Fruit fly (Drosophila melanogaster) whole organism: ENCODE results near the gene CG5506.

Source experiments
- CG8478 ChIP-seq: fragments of >200 bp; optimal IDR thresholded peaks from 2 replicates; lab custom pipeline; 2018; ENCODE audit warnings: inconsistent platforms
- EcR ChIP-seq, 2 experiments: fragments of >200 bp; optimal IDR thresholded peaks; 2 replicates each; lab custom pipeline; 2017; ENCODE audit warnings: missing biosample characterization in 2 of 2, missing genetic modification characterization in 2 of 2, missing genetic modification reagents in 2 of 2
- psq ChIP-seq: fragments of >200 bp; optimal IDR thresholded peaks from 2 replicates; lab custom pipeline; 2017
- usp ChIP-seq: fragments of >200 bp; optimal IDR thresholded peaks from 2 replicates; lab custom pipeline; 2017; ENCODE audit warnings: missing biosample characterization, missing genetic modification characterization, mixed read lengths

DNA sequence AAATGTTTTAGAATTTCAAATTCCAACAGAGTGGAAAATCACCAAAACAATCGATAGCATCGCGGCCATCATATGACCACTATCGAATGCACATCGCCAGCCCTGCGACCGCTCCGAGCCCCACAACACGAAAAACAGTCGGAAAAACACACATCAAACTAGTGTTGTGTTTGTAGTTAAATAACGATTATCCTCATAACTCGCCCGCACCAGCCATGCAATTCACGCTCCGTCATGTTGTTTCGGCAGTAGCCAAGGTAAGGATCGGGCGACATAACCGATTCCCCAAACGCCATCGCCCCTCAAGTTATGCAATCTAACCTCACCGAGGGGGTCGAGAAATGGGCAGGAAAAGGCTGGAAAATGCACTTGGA, 37.2 kb downstream of the CG5506 start:
- TF ChIP-seq EcR (GFP tag; optimal IDR thresholded peaks at IDR 0.05; lab: Kevin White, UChicago), result no peak
- TF ChIP-seq CG8478 (lab: Kevin White, UChicago), result no peak
- TF ChIP-seq usp (GFP tag; lab: Kevin White, UChicago), result no peak
- no peak for TF ChIP-seq psq (lab: Kevin White, UChicago)
